Worm (Caenorhabditis elegans): Measurements from ENCODE around the gene clec-141.

- TF ChIP-seq lsy-2 (tag; optimal IDR thresholded peaks at IDR 0.05) (no peak), zip-8 (tag; optimal IDR thresholded peaks at IDR 0.05) (no peak)
These were observed 20.2 kb downstream of the clec-141 start, which contains the start of gene ccpp-6 for ce11 chrII:5387217-5387616.
